Worm (Caenorhabditis elegans): ENCODE measurements around the gene klf-1.
"Not testable (repeated sequence)": the region's sequence is repeated elsewhere in the genome, so short reads cannot be mapped to it uniquely, and the experiment has no call there.

klf-1 gene

ce11 chrIII:2874144-2874868 is at the start of gene klf-1:
Gene klf-1 (plus strand): TSS chrIII:2874818.
- TF ChIP-seq him-1 (tag; optimal IDR thresholded peaks at IDR 0.05) = no peak
- TF ChIP-seq dao-5 (tag; optimal IDR thresholded peaks at IDR 0.05) = no peak
- TF ChIP-seq W03F9.2 (tag; optimal IDR thresholded peaks at IDR 0.05) = no peak

- TF ChIP-seq W03F9.2 (tag; optimal IDR thresholded peaks at IDR 0.05) (no peak), him-1 (tag; optimal IDR thresholded peaks at IDR 0.05) (no peak), dao-5 (tag; optimal IDR thresholded peaks at IDR 0.05) (no peak)
These were observed 47.8 kb upstream of the klf-1 start, which contains the start of gene Y71H2AM.1 for ce11 chrIII:2826770-2827169. Gene Y71H2AM.1 (plus strand): TSS chrIII:2827070.

- TF ChIP-seq him-1 (tag; optimal IDR thresholded peaks at IDR 0.05) (no peak), W03F9.2 (tag; optimal IDR thresholded peaks at IDR 0.05) (no peak), dao-5 (tag; optimal IDR thresholded peaks at IDR 0.05) (no peak)
These were observed 42.1 kb upstream of the klf-1 start, which contains the start of gene Y71H2AM.29 for ce11 chrIII:2832483-2832882. Gene Y71H2AM.29 (plus strand): TSS chrIII:2832783.

ce11 chrIII:2834363-2834762 is 40.3 kb upstream of the klf-1 start, which contains the start of gene txdc-17:
Gene txdc-17 (plus strand): TSS chrIII:2834663.
- TF ChIP-seq dao-5 (tag; optimal IDR thresholded peaks at IDR 0.05) = no peak
- TF ChIP-seq W03F9.2 (tag; optimal IDR thresholded peaks at IDR 0.05) = no peak
- no peak for TF ChIP-seq him-1 (tag; optimal IDR thresholded peaks at IDR 0.05)

- no peak for TF ChIP-seq W03F9.2 (tag; optimal IDR thresholded peaks at IDR 0.05)
- TF ChIP-seq him-1 (tag; optimal IDR thresholded peaks at IDR 0.05) = no peak
- TF ChIP-seq dao-5 (tag; optimal IDR thresholded peaks at IDR 0.05) = no peak
These were observed 39.6 kb upstream of the klf-1 start for ce11 chrIII:2834998-2835397.

ce11 chrIII:2836339-2836738 is 38.3 kb upstream of the klf-1 start, which contains the start of gene josd-1:
Gene josd-1 (plus strand): TSS chrIII:2836639.
- TF ChIP-seq W03F9.2 (tag; optimal IDR thresholded peaks at IDR 0.05) = no peak
- no peak for TF ChIP-seq dao-5 (tag; optimal IDR thresholded peaks at IDR 0.05)

ce11 chrIII:2840877-2841540 is 33.6 kb upstream of the klf-1 start, which contains the start of gene Y71H2AR.2:
Gene Y71H2AR.2 (minus strand): TSS chrIII:2840927.
- TF ChIP-seq him-1 (tag; optimal IDR thresholded peaks at IDR 0.05) = no peak
- no peak for TF ChIP-seq W03F9.2 (tag; optimal IDR thresholded peaks at IDR 0.05)
- TF ChIP-seq dao-5 (tag; optimal IDR thresholded peaks at IDR 0.05) = no peak

- TF ChIP-seq dao-5 (tag; optimal IDR thresholded peaks at IDR 0.05) (no peak), W03F9.2 (tag; optimal IDR thresholded peaks at IDR 0.05) (no peak), him-1 (tag; optimal IDR thresholded peaks at IDR 0.05) (no peak)
These were observed 32.7 kb upstream of the klf-1 start, which contains the start of gene H34I24.2 for ce11 chrIII:2841856-2842373. Gene H34I24.2 (plus strand): TSS chrIII:2842044.

ce11 chrIII:2846747-2847146 is 27.9 kb upstream of the klf-1 start, which contains the start of gene H34I24.1:
Gene H34I24.1 (plus strand): TSS chrIII:2847047.
- not testable (repeated sequence) for TF ChIP-seq W03F9.2, dao-5, him-1 (tag; optimal IDR thresholded peaks at IDR 0.05)

- TF ChIP-seq dao-5 (tag; optimal IDR thresholded peaks at IDR 0.05) (no peak), him-1 (tag; optimal IDR thresholded peaks at IDR 0.05) (no peak), W03F9.2 (tag; optimal IDR thresholded peaks at IDR 0.05) (no peak)
These were observed 18.7 kb upstream of the klf-1 start, which contains the start of gene F56F11.4 for ce11 chrIII:2855929-2856328. Gene F56F11.4 (plus strand): TSS chrIII:2856229.

- TF ChIP-seq dao-5 (tag; optimal IDR thresholded peaks at IDR 0.05) (no peak), him-1 (tag; optimal IDR thresholded peaks at IDR 0.05) (no peak), W03F9.2 (tag; optimal IDR thresholded peaks at IDR 0.05) (no peak)
These were observed 16.3 kb upstream of the klf-1 start for ce11 chrIII:2858334-2858733.

ce11 chrIII:2864669-2865068 is 9.9 kb upstream of the klf-1 start:
- TF ChIP-seq W03F9.2 (tag; optimal IDR thresholded peaks at IDR 0.05) (no peak), him-1 (tag; optimal IDR thresholded peaks at IDR 0.05) (no peak), dao-5 (tag; optimal IDR thresholded peaks at IDR 0.05) (no peak)

- TF ChIP-seq him-1 (tag; optimal IDR thresholded peaks at IDR 0.05) (no peak), W03F9.2 (tag; optimal IDR thresholded peaks at IDR 0.05) (no peak), dao-5 (tag; optimal IDR thresholded peaks at IDR 0.05) (no peak)
These were observed 8.0 kb upstream of the klf-1 start for ce11 chrIII:2866597-2866996.

- TF ChIP-seq him-1 (tag; optimal IDR thresholded peaks at IDR 0.05) = no peak
- TF ChIP-seq dao-5 (tag; optimal IDR thresholded peaks at IDR 0.05) = no peak
- no peak for TF ChIP-seq W03F9.2 (tag; optimal IDR thresholded peaks at IDR 0.05)
These were observed 6.2 kb upstream of the klf-1 start for ce11 chrIII:2868416-2868815.
